Fruit fly (Drosophila melanogaster) whole organism, embryonic: Measurements from ENCODE around the gene lap.

Experiments used
- Atf3 ChIP-seq: fragments of 200-800 bp; sonication (Bioruptor generic); optimal IDR thresholded peaks from 3 replicates; lab custom pipeline; 2016; ENCODE audit warnings: missing biosample characterization, missing genetic modification characterization
- Blimp-1 ChIP-seq: fragments of 200-800 bp; sonication (Bioruptor generic); optimal IDR thresholded peaks from 3 replicates; lab custom pipeline; 2018; ENCODE audit warnings: missing biosample characterization, missing genetic modification characterization, mild to moderate bottlenecking, moderate library complexity, missing genetic modification reagents
- CG11456 ChIP-seq: fragments of 200-800 bp; sonication (Bioruptor generic); IDR thresholded peaks from 3 replicates; pipeline ENCODE4 v1.3.6; 2022; ENCODE audit warnings: missing biosample characterization, missing genetic modification characterization
- CG13123 ChIP-seq: fragments of 200-800 bp; sonication (Bioruptor generic); optimal IDR thresholded peaks from 2 replicates; lab custom pipeline; 2016; ENCODE audit warnings: missing biosample characterization, missing genetic modification characterization
- CG14710 ChIP-seq: fragments of 200-800 bp; sonication (Bioruptor generic); optimal IDR thresholded peaks from 3 replicates; lab custom pipeline; 2019; ENCODE audit warnings: missing biosample characterization, mild to moderate bottlenecking, missing genetic modification characterization, moderate library complexity
- CG17186 ChIP-seq: fragments of 200-800 bp; sonication (Bioruptor generic); optimal IDR thresholded peaks from 3 replicates; lab custom pipeline; 2017; ENCODE audit warnings: missing biosample characterization, missing genetic modification reagents, missing genetic modification characterization
- CG18599 ChIP-seq: fragments of 200-800 bp; sonication (Bioruptor generic); optimal IDR thresholded peaks from 3 replicates; lab custom pipeline; 2017; ENCODE audit warnings: missing biosample characterization, missing genetic modification characterization, mild to moderate bottlenecking, moderate library complexity, missing genetic modification reagents
- CG2120 ChIP-seq: fragments of 200-800 bp; sonication (Bioruptor generic); optimal IDR thresholded peaks from 3 replicates; lab custom pipeline; 2016; ENCODE audit warnings: missing biosample characterization, missing genetic modification characterization
- CG2875 ChIP-seq: fragments of 200-800 bp; sonication (Bioruptor generic); optimal IDR thresholded peaks from 2 replicates; lab custom pipeline; 2017; ENCODE audit warnings: missing biosample characterization, mild to moderate bottlenecking, missing genetic modification characterization, missing genetic modification reagents
- CG2889 ChIP-seq: fragments of 200-800 bp; sonication (Bioruptor generic); IDR thresholded peaks from 3 replicates; pipeline ENCODE4 v1.3.6; 2022; ENCODE audit warnings: missing biosample characterization, missing genetic modification characterization
- CG31388 ChIP-seq: fragments of 200-800 bp; sonication (Bioruptor generic); optimal IDR thresholded peaks from 2 replicates; lab custom pipeline; 2016; ENCODE audit warnings: missing biosample characterization, missing genetic modification characterization
- CG7786 ChIP-seq: fragments of 200-800 bp; sonication (Bioruptor generic); optimal IDR thresholded peaks from 2 replicates; lab custom pipeline; 2016; ENCODE audit warnings: missing biosample characterization, missing genetic modification characterization
- CG8765 ChIP-seq: fragments of 200-800 bp; sonication (Bioruptor generic); IDR thresholded peaks from 2 replicates; pipeline ENCODE4 v1.3.6; 2022; ENCODE audit warnings: missing biosample characterization, missing genetic modification characterization
- CG9727 ChIP-seq: fragments of 200-800 bp; sonication (Bioruptor generic); optimal IDR thresholded peaks from 3 replicates; lab custom pipeline; 2017; ENCODE audit warnings: missing biosample characterization, mild to moderate bottlenecking, missing genetic modification characterization
- D19A ChIP-seq: fragments of 200-800 bp; optimal IDR thresholded peaks from 3 replicates; lab custom pipeline; 2019; ENCODE audit warnings: missing biosample characterization, mild to moderate bottlenecking, missing genetic modification characterization, moderate library complexity
- Dll ChIP-seq: fragments of 200-800 bp; sonication (Bioruptor generic); IDR thresholded peaks from 4 replicates; pipeline ENCODE4 v1.3.6; 2022; ENCODE audit warnings: missing biosample characterization, missing genetic modification characterization; ENCODE audit not compliant: partially characterized antibody
- Doc3 ChIP-seq: fragments of 200-800 bp; sonication (Bioruptor generic); IDR thresholded peaks from 3 replicates; pipeline ENCODE4 v1.3.6; 2022; ENCODE audit warnings: missing biosample characterization, missing genetic modification characterization; ENCODE audit not compliant: partially characterized antibody
- Drgx ChIP-seq: fragments of 200-800 bp; sonication (Bioruptor generic); IDR thresholded peaks from 2 replicates; pipeline ENCODE4 v1.3.6; 2022; ENCODE audit warnings: missing biosample characterization, missing genetic modification characterization
- ERR ChIP-seq: fragments of 200-800 bp; sonication (Bioruptor generic); optimal IDR thresholded peaks from 2 replicates; lab custom pipeline; 2016; ENCODE audit warnings: missing biosample characterization, missing genetic modification characterization
- Ets65A ChIP-seq: fragments of 200-800 bp; sonication (Bioruptor generic); peaks from one replicate; lab custom pipeline; 2016; ENCODE audit warnings: missing biosample characterization, missing genetic modification characterization
- HHEX ChIP-seq: fragments of 200-800 bp; sonication (Bioruptor generic); optimal IDR thresholded peaks from 3 replicates; lab custom pipeline; 2017; ENCODE audit warnings: missing biosample characterization, mild to moderate bottlenecking, missing genetic modification characterization, missing genetic modification reagents
- Hmx ChIP-seq: fragments of 200-800 bp; sonication (Bioruptor generic); optimal IDR thresholded peaks from 2 replicates; lab custom pipeline; 2016; ENCODE audit warnings: missing biosample characterization, missing genetic modification characterization
- Hsf ChIP-seq: fragments of 200-800 bp; sonication (Bioruptor generic); optimal IDR thresholded peaks from 3 replicates; lab custom pipeline; 2016; ENCODE audit warnings: missing biosample characterization, missing genetic modification characterization
- Med ChIP-seq: fragments of 200-800 bp; sonication (Bioruptor generic); peaks from one replicate; lab custom pipeline; 2016; ENCODE audit warnings: missing biosample characterization, missing genetic modification characterization, mild to moderate bottlenecking, inconsistent platforms, moderate library complexity
- Mes4 ChIP-seq: fragments of 200-800 bp; sonication (Bioruptor generic); optimal IDR thresholded peaks from 2 replicates; lab custom pipeline; 2016; ENCODE audit warnings: missing biosample characterization, missing genetic modification characterization
- Pdp1 ChIP-seq, 2 experiments: fragments of 200-800 bp; sonication (Bioruptor generic); optimal IDR thresholded peaks; 3 replicates each; lab custom pipeline; 2016; ENCODE audit warnings: missing biosample characterization in 2 of 2, missing genetic modification characterization in 2 of 2, mild to moderate bottlenecking in 1 of 2, moderate library complexity in 1 of 2
- Tbp ChIP-seq: fragments of >200 bp; optimal IDR thresholded peaks from 2 replicates; lab custom pipeline; 2018; ENCODE audit warnings: missing biosample characterization, missing genetic modification characterization
- Vsx1 ChIP-seq: fragments of 200-800 bp; sonication (Bioruptor generic); optimal IDR thresholded peaks from 2 replicates; lab custom pipeline; 2017; ENCODE audit warnings: missing biosample characterization, mild to moderate bottlenecking, missing genetic modification characterization, missing genetic modification reagents
- Xbp1 ChIP-seq: fragments of 200-800 bp; sonication (Bioruptor generic); optimal IDR thresholded peaks from 3 replicates; lab custom pipeline; 2016; ENCODE audit warnings: missing biosample characterization, mild to moderate bottlenecking, missing genetic modification characterization
- ase ChIP-seq: fragments of 200-800 bp; sonication (Bioruptor generic); IDR thresholded peaks from 3 replicates; pipeline ENCODE4 v1.3.6; 2022; ENCODE audit warnings: missing biosample characterization, missing genetic modification characterization
- dan ChIP-seq: fragments of 200-800 bp; sonication (Bioruptor generic); IDR thresholded peaks from 2 replicates; pipeline ENCODE4 v1.3.6; 2022; ENCODE audit warnings: missing biosample characterization, missing genetic modification characterization
- dmrt99B ChIP-seq: fragments of 200-800 bp; sonication (Bioruptor generic); optimal IDR thresholded peaks from 2 replicates; lab custom pipeline; 2018; ENCODE audit warnings: missing biosample characterization, mild to moderate bottlenecking, missing genetic modification characterization, moderate library complexity
- gfzf ChIP-seq: fragments of 200-800 bp; sonication (Bioruptor generic); optimal IDR thresholded peaks from 2 replicates; lab custom pipeline; 2016; ENCODE audit warnings: missing biosample characterization, mild to moderate bottlenecking, missing genetic modification characterization, moderate library complexity
- kay ChIP-seq: fragments of 200-800 bp; sonication (Bioruptor generic); optimal IDR thresholded peaks from 2 replicates; lab custom pipeline; 2016; ENCODE audit warnings: missing biosample characterization, missing genetic modification characterization
- ken ChIP-seq: fragments of 200-800 bp; sonication (Bioruptor generic); IDR thresholded peaks from 3 replicates; pipeline ENCODE4 v1.3.6; 2022; ENCODE audit warnings: missing biosample characterization, missing genetic modification characterization
- lilli ChIP-seq: fragments of 200-800 bp; sonication (Bioruptor generic); optimal IDR thresholded peaks from 3 replicates; lab custom pipeline; 2016; ENCODE audit warnings: missing biosample characterization, missing genetic modification characterization
- lola ChIP-seq, 3 experiments: fragments of >200 bp in 2 of 3; fragments of 200-800 bp in 1 of 3; sonication (Bioruptor generic) in 1 of 3; optimal IDR thresholded peaks; 2 replicates each; lab custom pipeline; 2017 to 2019; ENCODE audit warnings: missing biosample characterization in 3 of 3, missing genetic modification characterization in 3 of 3, mild to moderate bottlenecking in 1 of 3, moderate library complexity in 1 of 3
- nerfin-1 ChIP-seq: fragments of 200-800 bp; sonication (Bioruptor generic); optimal IDR thresholded peaks from 3 replicates; lab custom pipeline; 2019; ENCODE audit warnings: missing biosample characterization, mild to moderate bottlenecking, missing genetic modification characterization, moderate library complexity
- oc ChIP-seq: fragments of 200-800 bp; sonication (Bioruptor generic); optimal IDR thresholded peaks from 2 replicates; lab custom pipeline; 2018; ENCODE audit warnings: missing biosample characterization, mild to moderate bottlenecking, missing genetic modification characterization, moderate library complexity
- row ChIP-seq: fragments of 200-800 bp; sonication (Bioruptor generic); IDR thresholded peaks from 3 replicates; pipeline ENCODE4 v1.3.6; 2022; ENCODE audit warnings: missing biosample characterization, missing genetic modification characterization
- stc ChIP-seq: fragments of 200-800 bp; sonication (Bioruptor generic); IDR thresholded peaks from 2 replicates; pipeline ENCODE4 v1.3.6; 2022; ENCODE audit warnings: missing biosample characterization, missing genetic modification characterization
- tll ChIP-seq, 2 experiments: fragments of 200-800 bp in 1 of 2; fragments of >200 bp in 1 of 2; sonication (Bioruptor generic) in 1 of 2; optimal IDR thresholded peaks; 2 replicates each; lab custom pipeline; 2017 to 2019; ENCODE audit warnings: missing biosample characterization in 2 of 2, missing genetic modification characterization in 2 of 2, mild to moderate bottlenecking in 1 of 2, moderate library complexity in 1 of 2
- toy ChIP-seq: fragments of 200-800 bp; sonication (Bioruptor generic); IDR thresholded peaks from 2 replicates; pipeline ENCODE4 v1.3.6; 2022; ENCODE audit warnings: missing biosample characterization, missing genetic modification characterization
- wdn ChIP-seq: fragments of 200-800 bp; sonication (Bioruptor generic); IDR thresholded peaks from 2 replicates; pipeline ENCODE4 v1.3.6; 2022; ENCODE audit warnings: missing biosample characterization, missing genetic modification characterization

The lap gene

dm6 chr3R:7171384-7172099 is 15.3 kb upstream of the lap start (continued):
- TF ChIP-seq Blimp-1, result peak; percentile 57
- peak; percentile 20 for TF ChIP-seq Hsf
- no peak for TF ChIP-seq Drgx (GFP tag; lab: Robert Waterston, UW)
- no peak for TF ChIP-seq CG7786 (GFP tag; lab: Kevin White, UChicago)
- peak in 1 of 3 experiments; percentile 68 for TF ChIP-seq lola (GFP tag; optimal IDR thresholded peaks at IDR 0.05; lab: Kevin White, UChicago)
- peak; percentile 59 for TF ChIP-seq D19A (tag; lab: Kevin White, UChicago)
- TF ChIP-seq CG14710 (tag; lab: Kevin White, UChicago), result no peak
- TF ChIP-seq row (GFP tag; lab: Robert Waterston, UW), result peak; percentile 33; the same call in 1 of the 3 replicates
- TF ChIP-seq dan (GFP tag; lab: Robert Waterston, UW), result no peak
- no peak for TF ChIP-seq Doc3 (GFP tag; lab: Robert Waterston, UW)
- TF ChIP-seq dmrt99B, result peak; percentile 0
- TF ChIP-seq Mes4 (GFP tag; lab: Kevin White, UChicago), result no peak
- peak; percentile 5 for TF ChIP-seq Xbp1 (GFP tag; lab: Kevin White, UChicago)
- TF ChIP-seq Ets65A, result peak; percentile 91

- no peak for TF ChIP-seq tll (GFP tag; optimal IDR thresholded peaks at IDR 0.05; lab: Kevin White, UChicago)
- no peak for TF ChIP-seq kay (GFP tag; lab: Kevin White, UChicago)
- no peak for TF ChIP-seq gfzf
- TF ChIP-seq ken (GFP tag; lab: Robert Waterston, UW), result no peak
- no peak for TF ChIP-seq Hsf
- peak; percentile 62 for TF ChIP-seq Ets65A
- peak in 1 of 2 experiments; percentile 58 for TF ChIP-seq Pdp1 (GFP tag; optimal IDR thresholded peaks at IDR 0.05; lab: Kevin White, UChicago)
- no peak for TF ChIP-seq CG8765 (GFP tag; lab: Robert Waterston, UW)
- TF ChIP-seq toy (GFP tag; lab: Robert Waterston, UW), result no peak
- TF ChIP-seq CG13123 (GFP tag; lab: Kevin White, UChicago), result no peak
Observed at dm6 chr3R:7172978-7173377, 13.8 kb upstream of the lap start.

dm6 chr3R:7174755-7175154 is 12.0 kb upstream of the lap start:
- TF ChIP-seq CG18599 (GFP tag; lab: Kevin White, UChicago) (no peak), wdn (no peak), Atf3 (GFP tag; lab: Kevin White, UChicago) (no peak), ase (GFP tag; lab: Robert Waterston, UW) (no peak), CG2120 (no peak), CG2875 (no peak), CG2889 (no peak), oc (tag; lab: Kevin White, UChicago) (no peak), CG31388 (GFP tag; lab: Kevin White, UChicago) (no peak), Hmx (no peak)

- TF ChIP-seq Tbp (GFP tag; lab: Kevin White, UChicago), result no peak
- no peak for TF ChIP-seq HHEX
- TF ChIP-seq stc (GFP tag; lab: Robert Waterston, UW), result no peak
- peak; percentile 35; the same call in 1 of the 4 replicates for TF ChIP-seq Dll (GFP tag; lab: Robert Waterston, UW)
- peak; percentile 87 for TF ChIP-seq nerfin-1 (tag; lab: Kevin White, UChicago)
- no peak for TF ChIP-seq ERR (GFP tag; lab: Kevin White, UChicago)
- TF ChIP-seq CG9727 (GFP tag; lab: Kevin White, UChicago), result no peak
- TF ChIP-seq lilli, result no peak
- TF ChIP-seq lola (GFP tag; optimal IDR thresholded peaks at IDR 0.05; lab: Kevin White, UChicago), result peak in 1 of 3 experiments; percentile 32
- no peak for TF ChIP-seq Vsx1
- TF ChIP-seq CG11456 (GFP tag; lab: Robert Waterston, UW), result no peak
- TF ChIP-seq Med (GFP tag; lab: Kevin White, UChicago), result peak; percentile 19
- no peak for TF ChIP-seq CG17186 (GFP tag; lab: Kevin White, UChicago)
Observed at dm6 chr3R:7187093-7187912, 509 bp downstream of the lap start.
